Fruit fly (Drosophila melanogaster): ENCODE results near the gene Gnpnat.

The Gnpnat gene

DNA sequence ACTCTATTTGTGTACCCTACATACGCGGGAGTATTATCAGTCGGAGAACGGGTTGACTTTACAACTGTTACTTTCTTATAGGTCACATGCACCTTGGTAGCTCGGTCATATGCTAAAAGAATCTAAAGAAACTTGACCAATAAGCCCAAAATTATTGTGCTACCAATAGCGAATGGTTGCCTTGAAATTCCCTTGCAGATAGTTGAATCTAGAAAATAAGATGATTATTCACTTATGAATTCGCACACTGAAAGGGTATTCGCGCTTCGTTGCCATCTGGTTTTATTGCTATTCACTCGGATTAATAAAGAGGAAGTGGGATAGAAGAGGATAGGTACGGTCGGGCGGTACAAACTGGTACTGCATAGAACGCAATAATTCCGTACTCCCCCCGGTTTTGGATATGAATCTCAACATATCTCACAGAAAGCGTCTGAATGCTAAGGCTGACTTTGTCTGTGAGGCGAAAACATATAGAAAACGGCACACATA lies 35.8 kb downstream of the Gnpnat start (continued):
- TF ChIP-seq CG2712 (tag; optimal IDR thresholded peaks at IDR 0.05) (peak; percentile 53), CG30403 (GFP tag; optimal IDR thresholded peaks at IDR 0.05) (peak; percentile 82), CG32767 (GFP tag; IDR thresholded peaks at IDR 0.05) (no peak), NC2β (GFP tag; optimal IDR thresholded peaks at IDR 0.05) (peak; percentile 30), CG1024 (GFP tag; IDR thresholded peaks at IDR 0.05) (no peak), E2f1 (GFP tag; IDR thresholded peaks at IDR 0.05) (peak; percentile 63; the same call in 1 of the 2 replicates), da (GFP tag; optimal IDR thresholded peaks at IDR 0.05) (no peak), bab2 (GFP tag; optimal IDR thresholded peaks at IDR 0.05) (peak; percentile 76), D (optimal IDR thresholded peaks at IDR 0.05) (no peak), D (GFP tag; optimal IDR thresholded peaks at IDR 0.05) (peak; percentile 19), CG13775 (GFP tag; optimal IDR thresholded peaks at IDR 0.05) (peak; percentile 75), CG7745 (tag; optimal IDR thresholded peaks at IDR 0.05) (no peak), CG7839 (tag; optimal IDR thresholded peaks at IDR 0.05) (peak; percentile 85), en (GFP tag; optimal IDR thresholded peaks at IDR 0.05) (no peak), tll (GFP tag; optimal IDR thresholded peaks at IDR 0.05) (peak in 1 of 2 experiments; percentile 8), CG7357 (GFP tag; IDR thresholded peaks at IDR 0.05) (peak; percentile 66; the same call in 2 of the 3 replicates), zfh2 (GFP tag; optimal IDR thresholded peaks at IDR 0.05) (peak; percentile 88), onecut (GFP tag; IDR thresholded peaks at IDR 0.05) (peak; percentile 10; the same call in 1 of the 2 replicates), Hand (GFP tag; optimal IDR thresholded peaks at IDR 0.05) (peak; percentile 77), CG11398 (GFP tag; optimal IDR thresholded peaks at IDR 0.05) (peak; percentile 68), CG8944 (GFP tag; optimal IDR thresholded peaks at IDR 0.05) (peak; percentile 75), CG8290 (GFP tag; optimal IDR thresholded peaks at IDR 0.05) (peak; percentile 28), CG8290 (tag; optimal IDR thresholded peaks at IDR 0.05) (peak in 1 of 2 experiments; percentile 70), Doc3 (GFP tag; IDR thresholded peaks at IDR 0.05; ENCODE audit: partially characterized antibody) (no peak), GATAe (GFP tag; conservative IDR thresholded peaks at IDR 0.05) (peak; percentile 91), mld (GFP tag; IDR thresholded peaks at IDR 0.05; ENCODE audit: partially characterized antibody) (no peak), Lpt (GFP tag; optimal IDR thresholded peaks at IDR 0.05) (no peak), emc (GFP tag; optimal IDR thresholded peaks at IDR 0.05) (peak; percentile 68), CG13624 (GFP tag; optimal IDR thresholded peaks at IDR 0.05) (peak; percentile 78), so (GFP tag; IDR thresholded peaks at IDR 0.05) (peak; percentile 57; the same call in 2 of the 3 replicates), Optix (GFP tag; IDR thresholded peaks at IDR 0.05) (peak; percentile 70; the same call in 1 of the 3 replicates), H2.0 (GFP tag; IDR thresholded peaks at IDR 0.05) (peak; percentile 33; the same call in 1 of the 2 replicates), zf30C (GFP tag; optimal IDR thresholded peaks at IDR 0.05) (no peak), sc (optimal IDR thresholded peaks at IDR 0.05) (no peak), sc (GFP tag; optimal IDR thresholded peaks at IDR 0.05) (peak; percentile 20), unpg (GFP tag; optimal IDR thresholded peaks at IDR 0.05) (peak; percentile 53), CG5180 (GFP tag; optimal IDR thresholded peaks at IDR 0.05) (peak; percentile 9), CG7963 (GFP tag; IDR thresholded peaks at IDR 0.05; ENCODE audit: partially characterized antibody) (no peak), lmd (GFP tag; IDR thresholded peaks at IDR 0.05) (peak; percentile 87), CG30431 (GFP tag; optimal IDR thresholded peaks at IDR 0.05) (peak; percentile 59), ind (GFP tag; optimal IDR thresholded peaks at IDR 0.05) (peak; percentile 81)
